Worm (Caenorhabditis elegans) whole organism, L4 larva: ENCODE data around the gene K02F6.1.
A peak's percentile ranks its signal among the peaks of the same experiment; 100 is the strongest.
"Not testable (repeated sequence)": the region's sequence is repeated elsewhere in the genome, so short reads cannot be mapped to it uniquely, and the experiment has no call there.

Experiments used
- D1046.2 ChIP-seq: fragments of 200-800 bp; sonication (Bioruptor generic); IDR thresholded peaks from 2 replicates; pipeline ENCODE4 v1.3.6; 2022; ENCODE audit warnings: missing genetic modification characterization, missing compliant biosample characterization
- F26F4.8 ChIP-seq: fragments of 200-800 bp; sonication (Bioruptor generic); conservative IDR thresholded peaks from 2 replicates; pipeline ENCODE4 v1.3.6; 2022; ENCODE audit warnings: missing genetic modification characterization, missing compliant biosample characterization
- T20F7.1 ChIP-seq: fragments of 200-800 bp; sonication (Bioruptor generic); optimal IDR thresholded peaks from 2 replicates; lab custom pipeline; 2018; ENCODE audit warnings: mild to moderate bottlenecking, missing genetic modification characterization, missing compliant biosample characterization
- ZK337.2 ChIP-seq: fragments of 200-800 bp; sonication (Bioruptor generic); IDR thresholded peaks from 2 replicates; pipeline ENCODE4 v1.3.6; 2022; ENCODE audit warnings: missing genetic modification reagents, missing genetic modification characterization, missing compliant biosample characterization
- aha-1 ChIP-seq: fragments of 150-350 bp; peaks from one replicate; lab custom pipeline; 2014; ENCODE audit warnings: missing biosample characterization, missing genetic modification characterization
- aly-2 ChIP-seq: sonication (generic microtip); optimal IDR thresholded peaks from 2 replicates; lab custom pipeline; 2018; ENCODE audit warnings: missing biosample characterization, missing genetic modification characterization
- ama-1 ChIP-seq: fragments of 150-350 bp; optimal IDR thresholded peaks from 2 replicates; lab custom pipeline; 2014; ENCODE audit warnings: inconsistent platforms, mixed read lengths
- arid-1 ChIP-seq: fragments of 200-800 bp; sonication (Bioruptor generic); conservative IDR thresholded peaks from 2 replicates; pipeline ENCODE4 v1.3.6; 2022; ENCODE audit warnings: missing genetic modification reagents, missing genetic modification characterization, missing compliant biosample characterization
- ceh-28 ChIP-seq: fragments of 150-350 bp; optimal IDR thresholded peaks from 2 replicates; lab custom pipeline; 2014; ENCODE audit warnings: missing biosample characterization, missing genetic modification reagents, missing genetic modification characterization
- ceh-32 ChIP-seq: sonication (generic microtip); optimal IDR thresholded peaks from 2 replicates; lab custom pipeline; 2016; ENCODE audit warnings: mild to moderate bottlenecking, missing genetic modification characterization, missing compliant biosample characterization; ENCODE audit not compliant: poor library complexity
- ceh-62 ChIP-seq: sonication (generic microtip); optimal IDR thresholded peaks from 2 replicates; lab custom pipeline; 2017; ENCODE audit warnings: missing biosample characterization, missing genetic modification characterization
- daf-12 ChIP-seq: fragments of 150-350 bp; optimal IDR thresholded peaks from 2 replicates; lab custom pipeline; 2014; ENCODE audit warnings: missing biosample characterization, missing genetic modification reagents, missing genetic modification characterization
- daf-8 ChIP-seq: fragments of 200-800 bp; sonication (Bioruptor generic); IDR thresholded peaks from 2 replicates; pipeline ENCODE4 v1.3.6; 2022; ENCODE audit warnings: missing genetic modification characterization, missing compliant biosample characterization
- dmd-6 ChIP-seq: fragments of 200-800 bp; sonication (Bioruptor generic); IDR thresholded peaks from 2 replicates; pipeline ENCODE4 v1.3.6; 2022; ENCODE audit warnings: missing genetic modification reagents, missing genetic modification characterization, missing compliant biosample characterization
- dpl-1 ChIP-seq: fragments of 150-350 bp; optimal IDR thresholded peaks from 2 replicates; lab custom pipeline; 2014; ENCODE audit warnings: missing biosample characterization, missing genetic modification reagents, missing genetic modification characterization
- duxl-1 ChIP-seq: sonication (generic microtip); optimal IDR thresholded peaks from 2 replicates; lab custom pipeline; 2016; ENCODE audit warnings: mild to moderate bottlenecking, missing genetic modification characterization, moderate library complexity, missing compliant biosample characterization; ENCODE audit not compliant: poor library complexity
- fkh-10 ChIP-seq: fragments of 150-350 bp; optimal IDR thresholded peaks from 2 replicates; lab custom pipeline; 2014; ENCODE audit warnings: missing biosample characterization, missing genetic modification reagents, missing genetic modification characterization
- hif-1 ChIP-seq, 2 experiments: sonication (generic microtip); optimal IDR thresholded peaks; 2 replicates each; lab custom pipeline; 2016 to 2017; ENCODE audit warnings: missing compliant biosample characterization in 2 of 2, missing genetic modification characterization in 2 of 2, missing genetic modification reagents in 2 of 2, missing genotype in 2 of 2, mild to moderate bottlenecking in 1 of 2
- hlh-30 ChIP-seq: sonication (generic microtip); optimal IDR thresholded peaks from 2 replicates; lab custom pipeline; 2017; ENCODE audit warnings: antibody characterized with exemption, mild to moderate bottlenecking, missing genetic modification characterization, missing compliant biosample characterization; ENCODE audit not compliant: insufficient read depth
- hmg-1.1 ChIP-seq: fragments of 200-800 bp; sonication (Bioruptor generic); IDR thresholded peaks from 2 replicates; pipeline ENCODE4 v1.3.6; 2022; ENCODE audit warnings: missing genetic modification reagents, missing genetic modification characterization, missing compliant biosample characterization
- lim-7 ChIP-seq: fragments of 200-800 bp; sonication (Bioruptor generic); IDR thresholded peaks from 2 replicates; pipeline ENCODE4 v1.3.6; 2022; ENCODE audit warnings: missing genetic modification characterization, missing compliant biosample characterization
- lin-15B ChIP-seq: fragments of 150-350 bp; sonication (generic microtip); optimal IDR thresholded peaks from 3 replicates; lab custom pipeline; 2014; ENCODE audit warnings: missing biosample characterization, missing genetic modification characterization
- lin-38 ChIP-seq: fragments of 200-800 bp; sonication (Bioruptor generic); IDR thresholded peaks from 2 replicates; pipeline ENCODE4 v1.3.6; 2022; ENCODE audit warnings: missing genetic modification reagents, missing genetic modification characterization, missing compliant biosample characterization
- lin-39 ChIP-seq: fragments of 150-350 bp; optimal IDR thresholded peaks from 2 replicates; lab custom pipeline; 2014; ENCODE audit warnings: missing biosample characterization, missing genetic modification reagents, missing genetic modification characterization
- lir-3 ChIP-seq: sonication (generic microtip); optimal IDR thresholded peaks from 2 replicates; lab custom pipeline; 2016; ENCODE audit warnings: mild to moderate bottlenecking, missing genetic modification characterization, missing compliant biosample characterization
- mes-2 ChIP-seq: sonication (generic microtip); optimal IDR thresholded peaks from 2 replicates; lab custom pipeline; 2016; ENCODE audit warnings: missing genotype, mild to moderate bottlenecking, missing genetic modification characterization, missing compliant biosample characterization; ENCODE audit not compliant: poor library complexity, severe bottlenecking
- nhr-102 ChIP-seq: sonication (generic microtip); optimal IDR thresholded peaks from 2 replicates; lab custom pipeline; 2016; ENCODE audit warnings: mild to moderate bottlenecking, missing genetic modification characterization, moderate library complexity, missing compliant biosample characterization
- pqm-1 ChIP-seq: sonication (generic microtip); optimal IDR thresholded peaks from 2 replicates; lab custom pipeline; 2017; ENCODE audit warnings: missing biosample characterization, missing genetic modification characterization
- unc-62 ChIP-seq, 3 experiments: fragments of 150-350 bp in 1 of 3; sonication (generic microtip); optimal IDR thresholded peaks in 2 of 3; peaks in 1 of 3; 1 replicate in 1 of 3; 2 replicates in 2 of 3; lab custom pipeline; 2014 to 2017; ENCODE audit warnings: missing biosample characterization in 3 of 3, missing genetic modification characterization in 3 of 3, missing genetic modification reagents in 3 of 3, missing genotype in 1 of 3

Gene K02F6.1

DNA sequence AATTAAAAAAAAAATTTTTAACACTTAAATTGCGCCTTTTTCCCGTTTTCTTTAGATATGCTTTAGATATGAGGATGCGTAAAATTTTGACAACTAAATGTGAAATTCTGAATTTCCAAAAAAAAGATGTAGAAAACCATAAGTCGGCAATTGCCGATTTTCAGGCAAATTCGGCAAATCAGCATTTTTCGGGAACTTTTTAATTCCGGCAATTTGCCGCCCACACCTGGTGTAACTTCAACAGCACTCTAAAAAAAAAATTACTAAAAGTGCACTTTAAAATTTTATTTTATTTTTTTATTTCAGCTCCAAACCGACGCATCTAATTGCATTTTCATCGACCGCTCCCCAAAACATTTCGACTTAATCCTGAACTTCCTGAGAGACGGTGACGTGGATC lies 23.3 kb upstream of the K02F6.1 start, which contains the start of gene K02F6.6:
Gene K02F6.6 (plus strand): TSS at position 301 of the 400 bp plus-strand sequence.
- TF ChIP-seq ceh-32 (tag; lab: Kevin White, UChicago) (no peak), unc-62 (GFP tag; optimal IDR thresholded peaks at IDR 0.05 in 1 of 2; lab: Kevin White, UChicago) (peak in 1 of 2 experiments; percentile 13), unc-62 (tag; optimal IDR thresholded peaks at IDR 0.05; lab: Kevin White, UChicago) (no peak)

DNA sequence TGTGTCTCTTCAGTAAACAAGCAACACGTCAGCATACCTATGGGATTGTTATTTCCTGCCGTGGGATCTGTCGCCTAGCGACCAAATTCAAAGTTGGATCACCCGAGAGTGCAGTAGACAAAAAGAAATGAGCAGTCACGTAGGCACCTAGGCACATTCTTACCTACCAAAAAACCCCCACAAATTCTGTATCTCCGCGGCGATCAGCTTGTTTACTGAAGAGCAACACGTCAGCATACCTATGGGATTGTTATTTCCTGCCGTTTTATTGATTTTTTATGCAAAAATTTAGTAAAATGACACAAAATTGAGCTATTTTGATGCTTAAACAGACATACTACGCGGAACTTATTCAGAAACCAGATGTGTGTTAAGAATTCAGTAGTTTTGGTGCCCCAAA lies 19.3 kb upstream of the K02F6.1 start, which contains the start of gene K02F6.5:
Gene K02F6.5 (plus strand): TSS at position 301 of the 400 bp plus-strand sequence.
- not testable (repeated sequence) for TF ChIP-seq hif-1 (tag; optimal IDR thresholded peaks at IDR 0.05; lab: Kevin White, UChicago); daf-12 (tag; lab: Kevin White, UChicago); dpl-1

DNA sequence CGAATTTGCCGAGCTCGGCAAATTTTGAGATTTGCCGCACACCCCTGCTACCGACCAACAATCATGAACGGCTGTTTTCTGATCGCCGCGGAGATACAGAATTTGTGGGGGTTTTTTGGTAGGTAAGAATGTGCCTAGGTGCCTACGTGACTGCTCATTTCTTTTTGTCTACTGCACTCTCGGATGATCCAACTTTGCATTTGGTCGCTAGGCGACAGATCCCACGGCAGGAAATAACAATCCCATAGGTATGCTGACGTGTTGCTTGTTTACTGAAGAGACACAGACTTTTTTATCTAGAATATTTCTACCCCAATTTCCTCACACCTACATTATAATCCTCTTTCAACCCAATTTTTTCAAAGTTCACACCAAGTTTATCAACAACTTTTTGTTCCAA lies 18.8 kb upstream of the K02F6.1 start, which contains the start of gene K02F6.8:
Gene K02F6.8 (minus strand): TSS at position 101 of the 400 bp plus-strand sequence.
- not testable (repeated sequence) for TF ChIP-seq lir-3 (tag; lab: Kevin White, UChicago); dmd-6 (GFP tag; lab: Robert Waterston, UW); hmg-1.1 (GFP tag; lab: Robert Waterston, UW)

DNA sequence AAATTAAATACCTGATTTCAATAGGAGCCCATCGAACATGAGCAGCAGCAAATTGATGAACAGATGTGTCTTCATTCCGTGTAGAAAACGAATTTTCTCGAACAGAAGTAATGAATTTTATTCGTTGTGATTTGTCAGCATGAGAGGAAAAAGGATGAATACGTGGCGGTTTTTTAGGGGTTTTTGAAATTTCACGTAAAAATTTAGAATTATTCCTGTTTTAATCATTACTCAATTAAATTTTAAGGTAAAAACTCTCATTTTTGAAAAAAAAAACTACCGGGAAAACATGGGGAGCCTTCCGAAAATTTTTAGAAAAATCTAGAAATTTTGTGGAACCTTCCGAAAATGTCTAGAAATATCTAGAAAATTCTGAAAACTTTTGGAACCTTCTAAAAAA lies 16.0 kb upstream of the K02F6.1 start, which contains the start of gene K02F6.7:
Gene K02F6.7 (minus strand): TSS at position 101 of the 400 bp plus-strand sequence.
- TF ChIP-seq aly-2 (tag; lab: Kevin White, UChicago), result no peak
- no peak for TF ChIP-seq unc-62 (GFP tag; optimal IDR thresholded peaks at IDR 0.05 in 1 of 2; lab: Kevin White, UChicago)
- no peak for TF ChIP-seq unc-62 (tag; optimal IDR thresholded peaks at IDR 0.05; lab: Kevin White, UChicago)
- TF ChIP-seq daf-8, result no peak
- no peak for TF ChIP-seq F26F4.8 (GFP tag; lab: Robert Waterston, UW)
- no peak for TF ChIP-seq hlh-30 (tag; lab: Kevin White, UChicago)
- no peak for TF ChIP-seq T20F7.1 (GFP tag; lab: Kevin White, UChicago)

DNA sequence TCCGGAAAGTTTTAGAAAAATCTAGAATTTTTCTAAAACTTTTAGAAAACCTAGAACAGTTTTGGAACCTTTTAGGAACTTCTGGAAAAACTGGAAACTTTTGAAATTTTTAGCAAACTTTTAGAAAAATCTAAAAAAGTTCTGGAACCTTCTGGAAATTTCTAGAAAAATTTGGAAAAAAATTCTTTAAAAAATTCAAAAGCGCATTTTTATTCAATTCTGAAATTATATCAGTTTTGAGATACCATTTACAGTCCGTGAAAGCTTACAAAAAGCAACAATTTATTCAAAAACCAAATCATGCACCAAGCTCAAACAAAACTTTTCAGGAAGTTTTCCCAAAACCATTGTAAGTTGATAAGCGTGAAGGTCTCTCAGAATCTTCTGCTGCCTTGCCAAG lies 15.6 kb upstream of the K02F6.1 start, which contains the start of gene K02F6.4:
Gene K02F6.4 (plus strand): TSS at position 301 of the 400 bp plus-strand sequence.
- TF ChIP-seq lin-38 (no peak), duxl-1 (no peak), lim-7 (GFP tag; lab: Robert Waterston, UW) (no peak), pqm-1 (tag; lab: Kevin White, UChicago) (no peak), ceh-62 (no peak), lin-15B (no peak), aly-2 (tag; lab: Kevin White, UChicago) (no peak), ama-1 (no peak), hmg-1.1 (GFP tag; lab: Robert Waterston, UW) (no peak), lin-39 (tag; lab: Kevin White, UChicago) (no peak)

DNA sequence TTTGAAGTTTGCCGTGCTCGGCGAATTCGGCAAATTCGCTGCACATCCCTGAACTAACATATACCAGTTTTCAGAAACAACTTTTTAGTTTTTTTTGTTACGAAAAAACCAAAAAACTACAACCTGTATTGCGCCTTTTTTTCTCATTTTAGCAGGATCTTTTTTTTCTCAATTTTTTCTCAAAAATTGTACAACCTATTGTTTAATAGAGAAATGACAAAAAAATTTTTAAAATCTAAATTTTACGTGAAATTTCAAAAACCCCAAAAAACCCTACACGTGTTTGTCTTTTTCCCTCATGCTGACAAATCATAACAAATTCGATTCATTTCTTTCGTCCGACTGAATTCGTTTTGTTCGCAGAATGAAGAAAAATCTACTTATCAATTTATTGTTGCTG lies 7.8 kb upstream of the K02F6.1 start, which contains the start of gene K02F6.3:
Gene K02F6.3 (plus strand): TSS at position 301 of the 400 bp plus-strand sequence.
- TF ChIP-seq mes-2 (tag; lab: Kevin White, UChicago), result no peak
- no peak for TF ChIP-seq lin-15B
- TF ChIP-seq T20F7.1 (GFP tag; lab: Kevin White, UChicago), result no peak
- no peak for TF ChIP-seq ceh-28
- no peak for TF ChIP-seq nhr-102 (tag; lab: Kevin White, UChicago)
- TF ChIP-seq D1046.2 (GFP tag; lab: Robert Waterston, UW), result no peak
- TF ChIP-seq arid-1 (GFP tag; lab: Robert Waterston, UW), result no peak
- no peak for TF ChIP-seq fkh-10 (GFP tag; lab: Kevin White, UChicago)

DNA sequence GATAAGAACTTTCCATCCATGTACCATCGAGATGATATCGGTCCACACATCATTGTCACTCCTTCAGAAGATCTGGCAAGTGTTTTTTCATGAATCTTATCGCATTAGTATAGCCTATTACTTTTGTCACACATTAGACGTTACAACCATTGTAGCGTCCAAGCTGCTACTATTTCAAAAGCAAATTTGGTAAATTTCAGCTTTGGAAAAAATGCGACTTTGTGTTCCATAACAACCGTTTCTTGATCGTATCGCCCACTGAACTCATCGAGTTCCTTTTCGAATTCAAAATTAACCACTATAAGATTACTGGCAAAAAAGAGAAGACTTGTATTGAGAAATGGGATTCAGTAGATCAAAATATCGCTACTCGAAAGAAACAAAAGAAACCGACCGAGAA lies 732 bp upstream of the K02F6.1 start:
- TF ChIP-seq ZK337.2 (GFP tag; lab: Robert Waterston, UW), result no peak
- TF ChIP-seq aha-1 (tag; lab: Kevin White, UChicago), result peak; percentile 35
- peak in 1 of 2 experiments; percentile 90 for TF ChIP-seq unc-62 (GFP tag; optimal IDR thresholded peaks at IDR 0.05 in 1 of 2; lab: Kevin White, UChicago)
- TF ChIP-seq unc-62 (tag; optimal IDR thresholded peaks at IDR 0.05; lab: Kevin White, UChicago), result no peak
